Worm (Caenorhabditis elegans): ENCODE results near the gene clik-2.

ce11 chrX:7670655-7671054 lies 18.4 kb downstream of the clik-2 start, which contains the start of gene F27D9.7:
- TF ChIP-seq unc-62 (GFP tag; optimal IDR thresholded peaks at IDR 0.05) = no peak
- no peak for TF ChIP-seq egl-27 (tag; optimal IDR thresholded peaks at IDR 0.05)
- TF ChIP-seq nfya-1 (tag; optimal IDR thresholded peaks at IDR 0.05; ENCODE audit: insufficient read depth) = no peak
- no peak for TF ChIP-seq fos-1 (tag; optimal IDR thresholded peaks at IDR 0.05)
- TF ChIP-seq eor-1 (tag; optimal IDR thresholded peaks at IDR 0.05) = no peak
- no peak for TF ChIP-seq nhr-12 (tag; optimal IDR thresholded peaks at IDR 0.05)
- TF ChIP-seq fkh-10 (GFP tag; optimal IDR thresholded peaks at IDR 0.05) = no peak
- TF ChIP-seq ztf-11 (tag; optimal IDR thresholded peaks at IDR 0.05) = no peak
- no peak for TF ChIP-seq ztf-4 (tag; optimal IDR thresholded peaks at IDR 0.05)
- no peak for TF ChIP-seq elt-1 (tag; optimal IDR thresholded peaks at IDR 0.05)
- no peak for TF ChIP-seq nhr-76 (tag; optimal IDR thresholded peaks at IDR 0.05)
